Fruit fly (Drosophila melanogaster): ENCODE results near the gene ttm2.

ttm2 gene

DNA sequence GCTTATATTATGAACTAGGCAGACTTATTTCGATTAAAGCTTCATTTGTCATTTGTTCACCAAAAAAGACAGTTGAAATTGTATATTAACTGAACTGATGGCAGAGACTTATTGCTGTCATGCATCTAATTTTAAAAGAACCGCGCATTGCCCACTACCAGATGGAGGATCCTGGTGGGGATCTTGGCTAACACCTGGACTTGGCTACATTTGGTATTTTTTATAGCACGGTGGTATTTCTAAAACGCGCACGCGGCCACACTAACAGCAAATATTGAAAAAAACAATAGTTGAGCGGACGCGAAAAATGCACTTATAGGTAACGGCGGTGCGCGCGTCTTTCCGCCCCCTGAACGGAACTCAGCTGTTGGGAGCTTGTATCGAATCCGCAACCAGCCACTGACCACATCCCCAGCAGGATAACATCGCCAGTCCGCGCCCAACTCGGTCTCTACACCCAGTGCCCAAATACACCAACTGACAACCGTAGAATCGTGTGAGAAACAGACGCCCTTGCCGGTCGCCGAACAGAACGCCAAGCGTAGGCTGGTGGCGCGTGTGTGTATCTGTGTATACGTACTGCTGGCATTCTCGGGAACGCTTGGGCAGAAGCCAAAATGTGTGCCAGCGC is 17.3 kb downstream of the ttm2 start (continued):
- no peak for TF ChIP-seq Bteb2 (GFP tag; optimal IDR thresholded peaks at IDR 0.05)
- TF ChIP-seq dpn (GFP tag; optimal IDR thresholded peaks at IDR 0.05) = peak in 1 of 2 experiments; percentile 10
- no peak for TF ChIP-seq CG12104 (GFP tag; optimal IDR thresholded peaks at IDR 0.05)
- 0 out of 2 replicates have a peak, but pooled peaks have one; percentile 32 for TF ChIP-seq bbx (GFP tag; IDR thresholded peaks at IDR 0.05; ENCODE audit: partially characterized antibody)
- 0 out of 2 replicates have a peak, but pooled peaks have one; percentile 29 for TF ChIP-seq Dref (GFP tag; IDR thresholded peaks at IDR 0.05)
- peak; percentile 8 for TF ChIP-seq CG31365 (tag; optimal IDR thresholded peaks at IDR 0.05)
- TF ChIP-seq schlank (tag; optimal IDR thresholded peaks at IDR 0.05) = no peak
- no peak for TF ChIP-seq dati (GFP tag; IDR thresholded peaks at IDR 0.05)
- no peak for TF ChIP-seq Aef1 (GFP tag; IDR thresholded peaks at IDR 0.05)
- TF ChIP-seq insv (GFP tag; optimal IDR thresholded peaks at IDR 0.05) = peak in 1 of 2 experiments; percentile 49
- peak; percentile 84 for TF ChIP-seq CG12659 (GFP tag; optimal IDR thresholded peaks at IDR 0.05)
- TF ChIP-seq CG6765 (GFP tag; optimal IDR thresholded peaks at IDR 0.05) = no peak
- peak; percentile 47 for TF ChIP-seq BEAF-32 (GFP tag; optimal IDR thresholded peaks at IDR 0.05)
- TF ChIP-seq zen (tag; optimal IDR thresholded peaks at IDR 0.05) = no peak
- peak; percentile 59 for TF ChIP-seq CG4617 (GFP tag; optimal IDR thresholded peaks at IDR 0.05; ENCODE audit: borderline replicate concordance)
- TF ChIP-seq CG1233 (GFP tag; optimal IDR thresholded peaks at IDR 0.05) = peak; percentile 25
- peak; percentile 64; the same call in 1 of the 2 replicates for TF ChIP-seq chm (GFP tag; IDR thresholded peaks at IDR 0.05)
- no peak for TF ChIP-seq CG43689 (GFP tag; IDR thresholded peaks at IDR 0.05)
- no peak for TF ChIP-seq CG13123 (GFP tag; optimal IDR thresholded peaks at IDR 0.05)
- TF ChIP-seq CG14710 (tag; optimal IDR thresholded peaks at IDR 0.05) = peak; percentile 70
- TF ChIP-seq inv (GFP tag; IDR thresholded peaks at IDR 0.05; ENCODE audit: partially characterized antibody) = no peak
- no peak for TF ChIP-seq CG15269 (tag; optimal IDR thresholded peaks at IDR 0.05)
- TF ChIP-seq CG12391 (tag; optimal IDR thresholded peaks at IDR 0.05) = peak; percentile 34
- TF ChIP-seq Dad (GFP tag; optimal IDR thresholded peaks at IDR 0.05) = no peak
- no peak for TF ChIP-seq slou (GFP tag; optimal IDR thresholded peaks at IDR 0.05)
- no peak for TF ChIP-seq E2f1 (GFP tag; IDR thresholded peaks at IDR 0.05)
- peak; percentile 71 for TF ChIP-seq Ets97D (GFP tag; optimal IDR thresholded peaks at IDR 0.05)
- TF ChIP-seq CG10366 (GFP tag; IDR thresholded peaks at IDR 0.05) = no peak
- peak; percentile 81 for TF ChIP-seq Lhr (GFP tag; optimal IDR thresholded peaks at IDR 0.05)
- TF ChIP-seq HLH54F (GFP tag; optimal IDR thresholded peaks at IDR 0.05) = peak; percentile 6
- TF ChIP-seq Nf-YC (tag; optimal IDR thresholded peaks at IDR 0.05) = peak; percentile 11
- TF ChIP-seq twi (tag; optimal IDR thresholded peaks at IDR 0.05) = peak; percentile 52
- no peak for TF ChIP-seq Doc3 (GFP tag; IDR thresholded peaks at IDR 0.05; ENCODE audit: partially characterized antibody)
- TF ChIP-seq CG3281 (GFP tag; optimal IDR thresholded peaks at IDR 0.05) = peak; percentile 39
- TF ChIP-seq Stat92E (GFP tag; optimal IDR thresholded peaks at IDR 0.05) = peak in 1 of 3 experiments; percentile 71
- TF ChIP-seq Hr78 (GFP tag; optimal IDR thresholded peaks at IDR 0.05) = peak in 1 of 2 experiments; percentile 98
- TF ChIP-seq ash1 (GFP tag; optimal IDR thresholded peaks at IDR 0.05) = peak; percentile 11
- TF ChIP-seq CG5180 (GFP tag; optimal IDR thresholded peaks at IDR 0.05) = no peak
- peak; percentile 18 for TF ChIP-seq CG7786 (GFP tag; optimal IDR thresholded peaks at IDR 0.05)
- no peak for TF ChIP-seq grn (GFP tag; optimal IDR thresholded peaks at IDR 0.05)
- no peak for TF ChIP-seq fu2 (GFP tag; optimal IDR thresholded peaks at IDR 0.05)
- TF ChIP-seq bcd (GFP tag; optimal IDR thresholded peaks at IDR 0.05) = no peak
- TF ChIP-seq MESR4 (GFP tag; optimal IDR thresholded peaks at IDR 0.05) = peak; percentile 82
- TF ChIP-seq Six4 (GFP tag; optimal IDR thresholded peaks at IDR 0.05) = no peak
- no peak for TF ChIP-seq yki (optimal IDR thresholded peaks at IDR 0.05)
- no peak for TF ChIP-seq oc (tag; optimal IDR thresholded peaks at IDR 0.05)
- no peak for TF ChIP-seq Blimp-1 (GFP tag; optimal IDR thresholded peaks at IDR 0.05)
- TF ChIP-seq CG32772 (GFP tag; IDR thresholded peaks at IDR 0.05) = peak; percentile 58
- TF ChIP-seq HLHmδ (GFP tag; optimal IDR thresholded peaks at IDR 0.05) = no peak
